Worm (Caenorhabditis elegans) whole organism, late embryonic: ENCODE data around the gene cct-1.

Source experiments
- C38D4.7 ChIP-seq: fragments of 200-800 bp; sonication (Bioruptor generic); optimal IDR thresholded peaks from 2 replicates; lab custom pipeline; 2018; ENCODE audit warnings: mild to moderate bottlenecking, missing genetic modification characterization, moderate library complexity, missing compliant biosample characterization
- F13H6.1 ChIP-seq: sonication (generic microtip); optimal IDR thresholded peaks from 2 replicates; lab custom pipeline; 2016; ENCODE audit warnings: missing genetic modification characterization, missing compliant biosample characterization
- K02D7.2 ChIP-seq: sonication (generic microtip); optimal IDR thresholded peaks from 2 replicates; lab custom pipeline; 2017; ENCODE audit warnings: mild to moderate bottlenecking, missing genetic modification characterization, missing compliant biosample characterization
- Y22D7AL.16 ChIP-seq: sonication (generic microtip); optimal IDR thresholded peaks from 2 replicates; lab custom pipeline; 2016; ENCODE audit warnings: missing genetic modification characterization, missing compliant biosample characterization
- ceh-14 ChIP-seq: sonication (generic microtip); optimal IDR thresholded peaks from 2 replicates; lab custom pipeline; 2016; ENCODE audit warnings: missing genotype, missing genetic modification characterization, missing compliant biosample characterization
- ceh-19 ChIP-seq: fragments of 200-800 bp; sonication (Bioruptor generic); optimal IDR thresholded peaks from 2 replicates; lab custom pipeline; 2018; ENCODE audit warnings: mild to moderate bottlenecking, missing genetic modification characterization, missing compliant biosample characterization
- ceh-2 ChIP-seq: sonication (generic microtip); optimal IDR thresholded peaks from 2 replicates; lab custom pipeline; 2016; ENCODE audit warnings: missing genotype, missing genetic modification characterization, missing compliant biosample characterization
- ceh-22 ChIP-seq: sonication (generic microtip); optimal IDR thresholded peaks from 2 replicates; lab custom pipeline; 2017; ENCODE audit warnings: missing biosample characterization, missing genetic modification characterization
- ceh-24 ChIP-seq: sonication (generic microtip); optimal IDR thresholded peaks from 2 replicates; lab custom pipeline; 2016; ENCODE audit warnings: mild to moderate bottlenecking, missing genetic modification characterization, missing compliant biosample characterization
- dve-1 ChIP-seq: sonication (generic microtip); optimal IDR thresholded peaks from 2 replicates; lab custom pipeline; 2017; ENCODE audit warnings: antibody characterized with exemption, mild to moderate bottlenecking, missing genetic modification characterization, missing compliant biosample characterization
- elt-4 ChIP-seq: sonication (generic microtip); optimal IDR thresholded peaks from 2 replicates; lab custom pipeline; 2016; ENCODE audit warnings: missing genetic modification characterization, missing compliant biosample characterization
- fkh-10 ChIP-seq: fragments of 150-350 bp; optimal IDR thresholded peaks from 2 replicates; lab custom pipeline; 2014; ENCODE audit warnings: missing biosample characterization, missing genetic modification reagents, missing genetic modification characterization
- fkh-6 ChIP-seq: sonication (generic microtip); optimal IDR thresholded peaks from 2 replicates; lab custom pipeline; 2016; ENCODE audit warnings: missing genetic modification characterization, missing compliant biosample characterization
- hlh-30 ChIP-seq: sonication (generic microtip); optimal IDR thresholded peaks from 2 replicates; lab custom pipeline; 2017; ENCODE audit warnings: antibody characterized with exemption, missing genetic modification characterization, missing compliant biosample characterization; ENCODE audit not compliant: insufficient read depth
- hlh-6 ChIP-seq: sonication (generic microtip); optimal IDR thresholded peaks from 2 replicates; lab custom pipeline; 2016; ENCODE audit warnings: missing genotype, missing genetic modification characterization, missing compliant biosample characterization
- hlh-8 ChIP-seq: sonication (generic microtip); optimal IDR thresholded peaks from 2 replicates; lab custom pipeline; 2016; ENCODE audit warnings: missing genotype, missing genetic modification characterization, missing compliant biosample characterization
- lin-11 ChIP-seq: fragments of 200-800 bp; sonication (Bioruptor generic); optimal IDR thresholded peaks from 2 replicates; lab custom pipeline; 2018; ENCODE audit warnings: mild to moderate bottlenecking, missing genetic modification characterization, missing compliant biosample characterization
- mec-3 ChIP-seq: sonication (generic microtip); optimal IDR thresholded peaks from 2 replicates; lab custom pipeline; 2016; ENCODE audit warnings: borderline replicate concordance, missing genetic modification characterization, missing compliant biosample characterization
- nfya-1 ChIP-seq: sonication (generic microtip); optimal IDR thresholded peaks from 2 replicates; lab custom pipeline; 2017; ENCODE audit warnings: missing genetic modification characterization, mild to moderate bottlenecking, missing compliant biosample characterization, antibody characterized with exemption, moderate library complexity
- nhr-11 ChIP-seq: fragments of 150-350 bp; optimal IDR thresholded peaks from 2 replicates; lab custom pipeline; 2014; ENCODE audit warnings: missing biosample characterization, missing genetic modification characterization
- nhr-232 ChIP-seq: sonication (generic microtip); optimal IDR thresholded peaks from 2 replicates; lab custom pipeline; 2016; ENCODE audit warnings: missing genetic modification characterization, missing compliant biosample characterization
- npax-4 ChIP-seq: sonication (generic microtip); optimal IDR thresholded peaks from 2 replicates; lab custom pipeline; 2016; ENCODE audit warnings: missing genetic modification characterization, missing compliant biosample characterization
- pax-1 ChIP-seq: fragments of 150-350 bp; optimal IDR thresholded peaks from 2 replicates; lab custom pipeline; 2014; ENCODE audit warnings: missing biosample characterization, missing genetic modification characterization
- pqm-1 ChIP-seq: sonication (generic microtip); optimal IDR thresholded peaks from 2 replicates; lab custom pipeline; 2016; ENCODE audit warnings: missing genetic modification characterization, missing compliant biosample characterization
- sdc-2 ChIP-seq: sonication (generic microtip); optimal IDR thresholded peaks from 2 replicates; lab custom pipeline; 2016; ENCODE audit warnings: missing genotype, missing genetic modification characterization, missing compliant biosample characterization
- sox-2 ChIP-seq: fragments of 200-800 bp; sonication (Bioruptor generic); IDR thresholded peaks from 2 replicates; pipeline ENCODE4 v1.3.6; 2022; ENCODE audit warnings: missing genetic modification reagents, missing genetic modification characterization, missing compliant biosample characterization
- tbx-7 ChIP-seq: sonication (generic microtip); optimal IDR thresholded peaks from 2 replicates; lab custom pipeline; 2016; ENCODE audit warnings: missing genotype, missing genetic modification characterization, missing compliant biosample characterization
- unc-3 ChIP-seq, 2 experiments: fragments of 200-800 bp in 1 of 2; sonication (Bioruptor generic) in 1 of 2; sonication (generic microtip) in 1 of 2; conservative IDR thresholded peaks in 1 of 2; optimal IDR thresholded peaks in 1 of 2; 2 replicates each; pipeline versions ENCODE4 v1.3.6 to Lab custom; 2016 to 2022; ENCODE audit warnings: missing compliant biosample characterization in 2 of 2, missing genetic modification characterization in 2 of 2, missing genetic modification reagents in 1 of 2
- unc-42 ChIP-seq: sonication (generic microtip); optimal IDR thresholded peaks from 2 replicates; lab custom pipeline; 2016; ENCODE audit warnings: missing genotype, missing genetic modification characterization, missing compliant biosample characterization
- zip-5 ChIP-seq: sonication (generic microtip); optimal IDR thresholded peaks from 2 replicates; lab custom pipeline; 2016; ENCODE audit warnings: missing genetic modification characterization, missing compliant biosample characterization
- ztf-16 ChIP-seq: sonication (generic microtip); optimal IDR thresholded peaks from 2 replicates; lab custom pipeline; 2017; ENCODE audit warnings: missing genetic modification characterization, missing compliant biosample characterization

Gene cct-1

DNA sequence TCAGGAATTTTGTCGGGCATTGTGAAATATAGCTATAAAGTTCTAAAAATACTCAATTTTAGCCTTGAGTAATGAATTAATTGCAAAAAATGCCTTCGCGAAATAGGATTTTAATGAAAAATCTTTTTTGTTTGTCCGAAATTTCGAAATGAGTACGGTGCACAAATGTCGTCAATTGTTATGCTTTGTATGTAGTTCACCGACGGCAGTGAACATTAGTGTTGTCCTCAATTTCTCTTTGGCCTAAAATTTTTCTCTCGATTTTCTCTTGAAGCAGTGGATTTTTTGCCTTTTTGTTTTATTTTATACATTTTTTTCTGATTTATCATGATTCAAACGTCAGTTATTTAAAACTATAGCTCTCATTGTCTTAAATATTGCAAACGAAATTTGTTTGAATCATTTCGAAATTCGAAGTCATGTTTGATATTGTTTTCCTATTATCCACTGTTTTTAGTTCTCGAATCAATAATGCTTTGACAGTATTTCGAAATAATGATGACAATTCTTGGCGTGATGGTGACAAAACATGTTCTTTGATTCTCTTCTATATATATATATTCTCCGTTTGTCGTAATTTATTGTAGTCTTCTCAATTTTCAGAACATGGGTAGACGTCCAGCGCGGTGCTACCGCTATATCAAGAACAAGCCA lies 41.8 kb upstream of the cct-1 start, which contains the start of the genes ints-11 and rpl-10:
TSS of gene ints-11 (minus strand) at position 201 of the 654 bp plus-strand sequence.
TSS of gene rpl-10 (plus strand) at position 604 of the 654 bp plus-strand sequence.
- TF ChIP-seq fkh-6 (tag; lab: Kevin White, UChicago) = no peak
- TF ChIP-seq nfya-1 = peak; percentile 51
- peak; percentile 4 for TF ChIP-seq dve-1 (tag; lab: Kevin White, UChicago)

- TF ChIP-seq lin-11 (tag; lab: Kevin White, UChicago) (no peak), Y22D7AL.16 (tag; lab: Kevin White, UChicago) (no peak)
Measured at ce11 chrII:8144543-8144942, 40.7 kb upstream of the cct-1 start, which contains the start of gene F10B5.2. Gene F10B5.2, plus strand, starts transcription at chrII:8144762.

DNA sequence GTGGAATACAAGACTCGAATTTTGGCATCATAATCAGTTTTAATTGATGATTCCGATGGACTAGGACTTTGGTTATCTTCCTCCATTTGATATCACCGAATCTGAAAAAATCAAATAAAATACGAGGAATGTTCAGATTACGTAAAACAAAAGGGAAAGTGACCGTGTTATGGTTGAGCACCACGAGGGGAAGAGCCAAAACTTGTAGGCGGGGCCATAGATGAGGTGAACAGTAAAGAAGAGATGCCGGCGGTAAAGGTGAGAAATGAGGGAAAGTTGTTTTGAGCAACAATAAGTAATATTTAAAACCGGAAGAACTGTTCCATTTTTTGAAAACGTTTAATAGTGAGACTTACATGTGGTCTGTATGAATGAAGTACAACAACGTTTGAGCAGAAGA lies 35.3 kb upstream of the cct-1 start, which contains the start of gene F10B5.3:
TSS of gene F10B5.3 (minus strand) at position 101 of the 400 bp plus-strand sequence.
- TF ChIP-seq unc-42 (tag; lab: Kevin White, UChicago) (no peak), elt-4 (no peak), dve-1 (tag; lab: Kevin White, UChicago) (no peak), hlh-8 (tag; lab: Kevin White, UChicago) (no peak), pax-1 (tag; lab: Kevin White, UChicago) (no peak), nhr-232 (tag; lab: Kevin White, UChicago) (no peak), ceh-24 (no peak), ceh-19 (GFP tag; lab: Kevin White, UChicago) (no peak), zip-5 (tag; lab: Kevin White, UChicago) (no peak)
- TF ChIP-seq, all 69 proteins: peak for 0

DNA sequence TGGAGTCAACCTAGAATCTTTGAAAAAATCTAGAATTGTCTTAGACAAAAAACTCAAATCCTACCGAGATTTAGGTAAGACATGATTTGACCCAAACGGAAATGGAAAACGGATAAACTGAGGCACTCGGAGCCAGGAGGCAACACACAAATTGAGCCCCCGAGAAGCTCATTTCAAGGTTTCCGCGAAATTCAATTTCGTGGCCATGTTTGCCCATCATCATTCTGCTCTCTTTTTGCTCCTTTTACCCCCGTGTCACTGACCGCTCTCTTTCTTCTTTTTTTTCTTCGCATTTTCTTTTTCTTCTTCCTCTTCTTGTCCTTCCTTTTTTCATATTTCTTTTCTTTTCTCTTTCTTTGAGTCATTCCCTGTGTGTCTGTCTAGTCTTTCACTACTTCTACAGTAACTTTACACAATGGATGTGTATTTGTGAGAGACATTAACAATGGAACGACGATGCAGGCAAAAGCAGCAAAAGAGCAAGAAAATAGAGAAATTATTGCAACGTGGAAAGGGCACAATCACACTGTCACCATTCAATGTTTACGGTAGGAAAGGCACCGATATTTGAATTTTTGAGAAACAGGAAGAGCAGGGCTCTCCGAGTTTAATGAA lies 32.4 kb upstream of the cct-1 start:
- TF ChIP-seq ceh-22 (tag; lab: Kevin White, UChicago) (no peak), ztf-16 (tag; lab: Kevin White, UChicago) (no peak), lin-11 (tag; lab: Kevin White, UChicago) (no peak), mec-3 (tag; lab: Kevin White, UChicago) (no peak), F13H6.1 (no peak), npax-4 (tag; lab: Kevin White, UChicago) (no peak), unc-42 (tag; lab: Kevin White, UChicago) (peak; percentile 92), unc-3 (GFP tag; conservative IDR thresholded peaks at IDR 0.05; lab: Robert Waterston, UW) (no peak), unc-3 (tag; optimal IDR thresholded peaks at IDR 0.05; lab: Kevin White, UChicago) (no peak), fkh-10 (no peak)

ce11 chrII:8156845-8157373 lies 28.3 kb upstream of the cct-1 start, which contains the start of the genes tub-1 and tmem-138:
Gene tub-1, minus strand, starts transcription at chrII:8156945.
Gene tmem-138, plus strand, starts transcription at chrII:8157323.
- TF ChIP-seq nhr-11 (tag; lab: Kevin White, UChicago) (no peak), sdc-2 (tag; lab: Kevin White, UChicago) (no peak), ceh-22 (tag; lab: Kevin White, UChicago) (no peak), pqm-1 (tag; lab: Kevin White, UChicago) (no peak), tbx-7 (no peak), K02D7.2 (tag; lab: Kevin White, UChicago) (no peak), hlh-6 (no peak), mec-3 (tag; lab: Kevin White, UChicago) (no peak), C38D4.7 (no peak), Y22D7AL.16 (tag; lab: Kevin White, UChicago) (no peak), ceh-2 (tag; lab: Kevin White, UChicago) (no peak)
- TF ChIP-seq, all 69 proteins: peak for 0

DNA sequence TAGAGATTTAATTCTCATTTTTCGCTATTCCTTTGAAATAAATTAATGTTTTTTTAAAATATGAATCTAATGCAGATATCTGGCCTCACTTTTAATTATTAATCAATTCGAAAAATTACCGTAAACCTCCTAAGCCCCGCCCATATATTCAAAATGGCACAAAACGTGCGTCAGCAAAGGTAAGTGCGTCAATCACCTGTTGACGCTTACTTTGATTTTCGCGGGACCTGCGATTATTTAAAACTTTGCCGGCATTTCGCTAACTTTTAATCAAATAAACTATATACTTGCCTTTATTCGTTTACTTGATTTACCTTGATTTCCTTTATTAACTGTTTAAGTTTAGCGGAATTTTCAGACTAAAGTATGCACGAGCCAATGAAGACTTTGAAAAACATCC lies 27.3 kb upstream of the cct-1 start, which contains the start of gene pch-2:
TSS of gene pch-2 (plus strand) at position 359 of the 400 bp plus-strand sequence.
- TF ChIP-seq nhr-232 (tag; lab: Kevin White, UChicago) (no peak), mec-3 (tag; lab: Kevin White, UChicago) (no peak), hlh-30 (tag; lab: Kevin White, UChicago) (no peak), nfya-1 (peak; percentile 11), sox-2 (no peak), unc-42 (tag; lab: Kevin White, UChicago) (peak; percentile 2), ceh-14 (no peak)
